Fruit fly (Drosophila melanogaster): ENCODE measurements around the gene GstT3.
"Not testable (repeated sequence)": the region's sequence is repeated elsewhere in the genome, so short reads cannot be mapped to it uniquely, and the experiment has no call there.

GstT3 gene

dm6 chrX:20467155-20467554 lies at the start of gene GstT3:
Gene GstT3, plus strand, starts transcription at chrX:20467455.
- TF ChIP-seq Myc (optimal IDR thresholded peaks at IDR 0.05) (no peak), Sin3A (optimal IDR thresholded peaks at IDR 0.05) (no peak), h (optimal IDR thresholded peaks at IDR 0.05) (no peak), insv (optimal IDR thresholded peaks at IDR 0.05) (no peak), psq (optimal IDR thresholded peaks at IDR 0.05) (no peak), ttk (optimal IDR thresholded peaks at IDR 0.05) (no peak)

- TF ChIP-seq Myc (optimal IDR thresholded peaks at IDR 0.05) (no peak), Sin3A (optimal IDR thresholded peaks at IDR 0.05) (no peak), h (optimal IDR thresholded peaks at IDR 0.05) (no peak), ttk (optimal IDR thresholded peaks at IDR 0.05) (no peak), psq (optimal IDR thresholded peaks at IDR 0.05) (no peak), insv (optimal IDR thresholded peaks at IDR 0.05) (no peak)
Measured at dm6 chrX:20418864-20419263, 48.4 kb upstream of the GstT3 start, which contains the start of gene Obp19c. Gene Obp19c, minus strand, starts transcription at chrX:20418964.

dm6 chrX:20419313-20419712 lies 47.9 kb upstream of the GstT3 start, which contains the start of gene Obp19d:
Gene Obp19d, plus strand, starts transcription at chrX:20419613.
- TF ChIP-seq insv (optimal IDR thresholded peaks at IDR 0.05) (no peak), psq (optimal IDR thresholded peaks at IDR 0.05) (no peak), Sin3A (optimal IDR thresholded peaks at IDR 0.05) (no peak), ttk (optimal IDR thresholded peaks at IDR 0.05) (no peak), h (optimal IDR thresholded peaks at IDR 0.05) (no peak), Myc (optimal IDR thresholded peaks at IDR 0.05) (no peak)

dm6 chrX:20423158-20423557 lies 44.1 kb upstream of the GstT3 start:
- TF ChIP-seq Myc (optimal IDR thresholded peaks at IDR 0.05) (no peak), ttk (optimal IDR thresholded peaks at IDR 0.05) (no peak), h (optimal IDR thresholded peaks at IDR 0.05) (no peak), insv (optimal IDR thresholded peaks at IDR 0.05) (no peak), psq (optimal IDR thresholded peaks at IDR 0.05) (no peak), Sin3A (optimal IDR thresholded peaks at IDR 0.05) (no peak)

dm6 chrX:20423747-20424165 lies 43.5 kb upstream of the GstT3 start, which contains the start of the genes Pp4-19C and cactin:
Gene Pp4-19C, minus strand, starts transcription at chrX:20424002.
Gene cactin, plus strand, starts transcription at chrX:20424069.
- no peak for TF ChIP-seq ttk (optimal IDR thresholded peaks at IDR 0.05)
- TF ChIP-seq insv (optimal IDR thresholded peaks at IDR 0.05): no peak
- no peak for TF ChIP-seq psq (optimal IDR thresholded peaks at IDR 0.05)
- TF ChIP-seq Myc (optimal IDR thresholded peaks at IDR 0.05): no peak
- no peak for TF ChIP-seq h (optimal IDR thresholded peaks at IDR 0.05)
- TF ChIP-seq Sin3A (optimal IDR thresholded peaks at IDR 0.05): no peak

- TF ChIP-seq Sin3A (optimal IDR thresholded peaks at IDR 0.05) (no peak), h (optimal IDR thresholded peaks at IDR 0.05) (no peak), insv (optimal IDR thresholded peaks at IDR 0.05) (no peak), ttk (optimal IDR thresholded peaks at IDR 0.05) (no peak), Myc (optimal IDR thresholded peaks at IDR 0.05) (no peak)
Measured at dm6 chrX:20426818-20427217, 40.4 kb upstream of the GstT3 start, which contains the start of gene CG15456. Gene CG15456, minus strand, starts transcription at chrX:20427042.

- TF ChIP-seq Sin3A (optimal IDR thresholded peaks at IDR 0.05) (no peak), Myc (optimal IDR thresholded peaks at IDR 0.05) (no peak)
Measured at dm6 chrX:20429482-20430204, 37.6 kb upstream of the GstT3 start, which contains the start of the genes CG11710 and mal. Gene CG11710, minus strand, starts transcription at chrX:20429673. Gene mal, plus strand, starts transcription at chrX:20429675.

dm6 chrX:20433345-20434332 lies 33.6 kb upstream of the GstT3 start, which contains the start of gene CG1695:
Gene CG1695, plus strand, starts transcription at chrX:20433950.
- TF ChIP-seq insv (optimal IDR thresholded peaks at IDR 0.05) (no peak), h (optimal IDR thresholded peaks at IDR 0.05) (no peak), ttk (optimal IDR thresholded peaks at IDR 0.05) (no peak)

dm6 chrX:20434534-20434933 lies 32.7 kb upstream of the GstT3 start:
- no peak for TF ChIP-seq Myc (optimal IDR thresholded peaks at IDR 0.05)
- no peak for TF ChIP-seq insv (optimal IDR thresholded peaks at IDR 0.05)
- TF ChIP-seq ttk (optimal IDR thresholded peaks at IDR 0.05): no peak
- TF ChIP-seq psq (optimal IDR thresholded peaks at IDR 0.05): no peak
- no peak for TF ChIP-seq Sin3A (optimal IDR thresholded peaks at IDR 0.05)
- TF ChIP-seq h (optimal IDR thresholded peaks at IDR 0.05): no peak

- TF ChIP-seq psq (optimal IDR thresholded peaks at IDR 0.05): no peak
- no peak for TF ChIP-seq Sin3A (optimal IDR thresholded peaks at IDR 0.05)
- TF ChIP-seq Myc (optimal IDR thresholded peaks at IDR 0.05): no peak
- TF ChIP-seq h (optimal IDR thresholded peaks at IDR 0.05): no peak
- no peak for TF ChIP-seq ttk (optimal IDR thresholded peaks at IDR 0.05)
- TF ChIP-seq insv (optimal IDR thresholded peaks at IDR 0.05): no peak
Measured at dm6 chrX:20436866-20437265, 30.4 kb upstream of the GstT3 start.

dm6 chrX:20446071-20446470 lies 21.2 kb upstream of the GstT3 start, which contains the start of gene CG42578:
Gene CG42578, plus strand, starts transcription at chrX:20446371.
- TF ChIP-seq Myc, insv, h (optimal IDR thresholded peaks at IDR 0.05): not testable (repeated sequence)
